Fruit fly (Drosophila melanogaster) whole organism, wandering third instar larva: ENCODE measurements around the gene CG34133.

Source experiments
- Abd-B ChIP-seq: fragments of >200 bp; optimal IDR thresholded peaks from 2 replicates; lab custom pipeline; 2017; ENCODE audit warnings: missing biosample characterization, missing genetic modification characterization
- CG32264 ChIP-seq: fragments of 200-800 bp; sonication (Bioruptor generic); optimal IDR thresholded peaks from 2 replicates; lab custom pipeline; 2016; ENCODE audit warnings: missing biosample characterization, missing genetic modification characterization
- CG9705 ChIP-seq: fragments of 200-800 bp; sonication (Bioruptor generic); optimal IDR thresholded peaks from 2 replicates; lab custom pipeline; 2018; ENCODE audit warnings: missing biosample characterization, mild to moderate bottlenecking, missing genetic modification characterization
- CrebA ChIP-seq: fragments of 200-800 bp; sonication (Bioruptor generic); optimal IDR thresholded peaks from 2 replicates; lab custom pipeline; 2016; ENCODE audit warnings: missing biosample characterization, mild to moderate bottlenecking, missing genetic modification characterization, borderline replicate concordance
- Dfd ChIP-seq: fragments of >200 bp; optimal IDR thresholded peaks from 2 replicates; lab custom pipeline; 2017; ENCODE audit warnings: missing biosample characterization, missing genetic modification characterization
- Dif ChIP-seq: fragments of 200-275, 200-300 bp; sonication (Bioruptor generic); optimal IDR thresholded peaks from 2 replicates; lab custom pipeline; 2018; ENCODE audit warnings: missing biosample characterization, missing genetic modification characterization; ENCODE audit not compliant: partially characterized antibody
- GATAd ChIP-seq: sonication (Bioruptor generic); optimal IDR thresholded peaks from 2 replicates; lab custom pipeline; 2016; ENCODE audit warnings: missing biosample characterization, missing genetic modification characterization
- HLH106 ChIP-seq: fragments of 200-800 bp; optimal IDR thresholded peaks from 3 replicates; lab custom pipeline; 2019; ENCODE audit warnings: missing biosample characterization, mild to moderate bottlenecking, missing genetic modification characterization, moderate library complexity
- Hnf4 ChIP-seq: fragments of 200-800 bp; sonication (Bioruptor generic); optimal IDR thresholded peaks from 2 replicates; lab custom pipeline; 2016; ENCODE audit warnings: missing biosample characterization, mild to moderate bottlenecking, missing genetic modification characterization
- Hr78 ChIP-seq: fragments of >200 bp; optimal IDR thresholded peaks from 2 replicates; lab custom pipeline; 2017; ENCODE audit warnings: missing biosample characterization, missing genetic modification characterization
- Hr83 ChIP-seq: fragments of 200-300 bp; sonication (Bioruptor generic); optimal IDR thresholded peaks from 2 replicates; lab custom pipeline; 2016; ENCODE audit warnings: missing biosample characterization, mild to moderate bottlenecking, missing genetic modification characterization, moderate library complexity; ENCODE audit not compliant: poor library complexity, severe bottlenecking
- Jra ChIP-seq: sonication (Bioruptor generic); optimal IDR thresholded peaks from 2 replicates; lab custom pipeline; 2016; ENCODE audit warnings: missing biosample characterization, missing genetic modification characterization
- Mio ChIP-seq: sonication (Bioruptor generic); optimal IDR thresholded peaks from 2 replicates; lab custom pipeline; 2016; ENCODE audit warnings: missing biosample characterization, missing genetic modification characterization
- Myc ChIP-seq: fragments of >200 bp; optimal IDR thresholded peaks from 2 replicates; lab custom pipeline; 2017
- N ChIP-seq: fragments of >200 bp; optimal IDR thresholded peaks from 2 replicates; lab custom pipeline; 2018; ENCODE audit warnings: missing biosample characterization, missing external identifiers, missing genetic modification characterization
- OdsH ChIP-seq: fragments of 200-800 bp; sonication (Bioruptor generic); optimal IDR thresholded peaks from 2 replicates; lab custom pipeline; 2016; ENCODE audit warnings: missing biosample characterization, mild to moderate bottlenecking, missing genetic modification characterization
- Rel ChIP-seq, 2 experiments: fragments of 200-800 bp; sonication (Bioruptor generic) in 1 of 2; optimal IDR thresholded peaks; 2 replicates in 1 of 2; 3 replicates in 1 of 2; lab custom pipeline; 2016 to 2019; ENCODE audit warnings: mild to moderate bottlenecking in 2 of 2, missing biosample characterization in 2 of 2, missing genetic modification characterization in 2 of 2, moderate library complexity in 1 of 2
- Sp1 ChIP-seq: fragments of 200-800 bp; sonication (Bioruptor generic); optimal IDR thresholded peaks from 3 replicates; lab custom pipeline; 2019; ENCODE audit warnings: missing biosample characterization, mild to moderate bottlenecking, missing genetic modification characterization, moderate library complexity
- Vsx2 ChIP-seq: fragments of 200-300, 225-300 bp; sonication (Bioruptor generic); optimal IDR thresholded peaks from 2 replicates; lab custom pipeline; 2018; ENCODE audit warnings: missing biosample characterization, missing genetic modification characterization; ENCODE audit not compliant: partially characterized antibody
- br ChIP-seq: fragments of 200-800 bp; sonication (Bioruptor generic); optimal IDR thresholded peaks from 2 replicates; lab custom pipeline; 2016; ENCODE audit warnings: missing biosample characterization, missing genetic modification characterization
- brk ChIP-seq: fragments of 200-800 bp; sonication (Bioruptor generic); optimal IDR thresholded peaks from 2 replicates; lab custom pipeline; 2016; ENCODE audit warnings: missing biosample characterization, mild to moderate bottlenecking, missing genetic modification characterization
- dl ChIP-seq, 2 experiments: fragments of 175-275, 200-275 bp in 1 of 2; fragments of 200-275 bp in 1 of 2; sonication (Bioruptor generic); optimal IDR thresholded peaks; lab custom pipeline; 2018; ENCODE audit warnings: mild to moderate bottlenecking in 2 of 2, missing biosample characterization in 2 of 2, missing genetic modification characterization in 2 of 2, moderate library complexity in 2 of 2; ENCODE audit not compliant: partially characterized antibody in 2 of 2, insufficient read depth in 1 of 2
- dmrt93B ChIP-seq: fragments of 200-800 bp; sonication (Bioruptor generic); optimal IDR thresholded peaks from 2 replicates; lab custom pipeline; 2018; ENCODE audit warnings: missing biosample characterization, mild to moderate bottlenecking, missing genetic modification characterization
- dsf ChIP-seq: sonication (Bioruptor generic); optimal IDR thresholded peaks from 2 replicates; lab custom pipeline; 2016; ENCODE audit warnings: missing biosample characterization, missing genetic modification characterization, borderline replicate concordance
- ey ChIP-seq: fragments of 200-800 bp; sonication (Bioruptor generic); optimal IDR thresholded peaks from 2 replicates; lab custom pipeline; 2016; ENCODE audit warnings: missing biosample characterization, missing genetic modification characterization
- foxo ChIP-seq, 2 experiments: fragments of 200-800 bp; sonication (Bioruptor generic); optimal IDR thresholded peaks; 2 replicates in 1 of 2; 3 replicates in 1 of 2; lab custom pipeline; 2016 to 2017; ENCODE audit warnings: missing biosample characterization in 2 of 2, missing genetic modification characterization in 2 of 2
- fru ChIP-seq: fragments of 200-800 bp; sonication (Bioruptor generic); optimal IDR thresholded peaks from 3 replicates; lab custom pipeline; 2016; ENCODE audit warnings: missing biosample characterization, mild to moderate bottlenecking, missing genetic modification characterization
- h ChIP-seq: fragments of 200-800 bp; sonication (Bioruptor generic); optimal IDR thresholded peaks from 3 replicates; lab custom pipeline; 2016; ENCODE audit warnings: missing biosample characterization, mild to moderate bottlenecking, missing genetic modification characterization
- jim ChIP-seq: fragments of 175-275, 200-325 bp; sonication (Bioruptor generic); optimal IDR thresholded peaks from 2 replicates; lab custom pipeline; 2016; ENCODE audit warnings: missing biosample characterization, mild to moderate bottlenecking, missing genetic modification characterization
- lola ChIP-seq: fragments of >200 bp; optimal IDR thresholded peaks from 2 replicates; lab custom pipeline; 2017; ENCODE audit warnings: missing biosample characterization, missing genetic modification characterization
- pan ChIP-seq: fragments of >200 bp; optimal IDR thresholded peaks from 2 replicates; lab custom pipeline; 2017
- psq ChIP-seq: fragments of 200-800 bp; sonication (Bioruptor generic); optimal IDR thresholded peaks from 3 replicates; lab custom pipeline; 2017; ENCODE audit warnings: missing biosample characterization, mild to moderate bottlenecking, missing genetic modification characterization, moderate library complexity
- rgr ChIP-seq: fragments of 200-800 bp; sonication (Bioruptor generic); optimal IDR thresholded peaks from 3 replicates; lab custom pipeline; 2016; ENCODE audit warnings: missing biosample characterization, mild to moderate bottlenecking, missing genetic modification characterization
- sage ChIP-seq: fragments of 200-800 bp; sonication (Bioruptor generic); optimal IDR thresholded peaks from 2 replicates; lab custom pipeline; 2016; ENCODE audit warnings: missing biosample characterization, mild to moderate bottlenecking, missing genetic modification characterization
- sv ChIP-seq: fragments of 200-800 bp; sonication (Bioruptor generic); optimal IDR thresholded peaks from 3 replicates; lab custom pipeline; 2016; ENCODE audit warnings: missing biosample characterization, missing genetic modification characterization
- tai ChIP-seq: sonication (Bioruptor generic); optimal IDR thresholded peaks from 2 replicates; lab custom pipeline; 2016; ENCODE audit warnings: missing biosample characterization, missing genetic modification characterization
- usp ChIP-seq: fragments of >200 bp; optimal IDR thresholded peaks from 2 replicates; lab custom pipeline; 2017; ENCODE audit warnings: missing biosample characterization, missing genetic modification characterization
- woc ChIP-seq: sonication (Bioruptor generic); optimal IDR thresholded peaks from 2 replicates; lab custom pipeline; 2016; ENCODE audit warnings: missing biosample characterization, mild to moderate bottlenecking, missing genetic modification characterization

Gene CG34133

dm6 chr3R:29859763-29860162 lies 9.4 kb upstream of the CG34133 start:
- TF ChIP-seq Dfd = no peak
- no peak for TF ChIP-seq psq (GFP tag; lab: Kevin White, UChicago)
- TF ChIP-seq GATAd (GFP tag; lab: Kevin White, UChicago) = no peak
- TF ChIP-seq Abd-B = no peak
- TF ChIP-seq sv (GFP tag; lab: Kevin White, UChicago) = no peak
- TF ChIP-seq brk = no peak
- no peak for TF ChIP-seq Myc (lab: Kevin White, UChicago)
- TF ChIP-seq Rel (GFP tag; optimal IDR thresholded peaks at IDR 0.05; lab: Kevin White, UChicago) = no peak
- peak; percentile 99 for TF ChIP-seq Rel (tag; optimal IDR thresholded peaks at IDR 0.05; lab: Kevin White, UChicago)
- TF ChIP-seq Vsx2 (GFP tag; lab: Kevin White, UChicago) = no peak
- TF ChIP-seq Hnf4 (GFP tag; lab: Kevin White, UChicago) = no peak
- peak; percentile 9 for TF ChIP-seq CG9705
- no peak for TF ChIP-seq lola (GFP tag; lab: Kevin White, UChicago)
- TF ChIP-seq pan (lab: Kevin White, UChicago) = no peak
- TF ChIP-seq Mio (GFP tag; lab: Kevin White, UChicago) = no peak
- no peak for TF ChIP-seq fru (GFP tag; lab: Kevin White, UChicago)
- TF ChIP-seq rgr (GFP tag; lab: Kevin White, UChicago) = no peak
- no peak for TF ChIP-seq Sp1
- no peak for TF ChIP-seq Hr83
- TF ChIP-seq dl (GFP tag; optimal IDR thresholded peaks at IDR 0.05; lab: Kevin White, UChicago; ENCODE audit: insufficient read depth in 1 of 2, partially characterized antibody in 2 of 2) = no peak
- TF ChIP-seq ey (GFP tag; lab: Kevin White, UChicago) = peak; percentile 22
- no peak for TF ChIP-seq Dif
- TF ChIP-seq HLH106 (tag; lab: Kevin White, UChicago) = peak; percentile 45
- no peak for TF ChIP-seq jim
- no peak for TF ChIP-seq sage
- no peak for TF ChIP-seq woc (GFP tag; lab: Kevin White, UChicago)
- no peak for TF ChIP-seq OdsH (GFP tag; lab: Kevin White, UChicago)
- TF ChIP-seq dsf (GFP tag; lab: Kevin White, UChicago) = no peak
- TF ChIP-seq foxo (GFP tag; optimal IDR thresholded peaks at IDR 0.05; lab: Kevin White, UChicago) = peak in 1 of 2 experiments; percentile 43

- TF ChIP-seq h (peak; percentile 47), dmrt93B (GFP tag; lab: Kevin White, UChicago) (no peak), GATAd (GFP tag; lab: Kevin White, UChicago) (no peak), Dif (no peak), Sp1 (peak; percentile 61), CrebA (GFP tag; lab: Kevin White, UChicago) (no peak), rgr (GFP tag; lab: Kevin White, UChicago) (peak; percentile 64), sv (GFP tag; lab: Kevin White, UChicago) (peak; percentile 26), woc (GFP tag; lab: Kevin White, UChicago) (no peak), ey (GFP tag; lab: Kevin White, UChicago) (peak; percentile 27), fru (GFP tag; lab: Kevin White, UChicago) (no peak), Hr83 (no peak), HLH106 (tag; lab: Kevin White, UChicago) (peak; percentile 58), tai (GFP tag; lab: Kevin White, UChicago) (no peak), Myc (lab: Kevin White, UChicago) (peak; percentile 76), N (GFP tag; lab: Kevin White, UChicago) (no peak), Abd-B (no peak), pan (lab: Kevin White, UChicago) (no peak), Hnf4 (GFP tag; lab: Kevin White, UChicago) (no peak), OdsH (GFP tag; lab: Kevin White, UChicago) (peak; percentile 63), Jra (no peak), CG32264 (GFP tag; lab: Kevin White, UChicago) (no peak), sage (no peak), psq (GFP tag; lab: Kevin White, UChicago) (peak; percentile 44), Dfd (no peak), foxo (GFP tag; optimal IDR thresholded peaks at IDR 0.05; lab: Kevin White, UChicago) (peak in 1 of 2 experiments; percentile 60), Hr78 (GFP tag; lab: Kevin White, UChicago) (no peak), dsf (GFP tag; lab: Kevin White, UChicago) (no peak), lola (GFP tag; lab: Kevin White, UChicago) (no peak), dl (GFP tag; optimal IDR thresholded peaks at IDR 0.05; lab: Kevin White, UChicago; ENCODE audit: insufficient read depth in 1 of 2, partially characterized antibody in 2 of 2) (no peak), usp (GFP tag; lab: Kevin White, UChicago) (no peak), Vsx2 (GFP tag; lab: Kevin White, UChicago) (no peak), Rel (GFP tag; optimal IDR thresholded peaks at IDR 0.05; lab: Kevin White, UChicago) (no peak), Rel (tag; optimal IDR thresholded peaks at IDR 0.05; lab: Kevin White, UChicago) (peak; percentile 30), brk (no peak), br (GFP tag; lab: Kevin White, UChicago) (peak; percentile 26), CG9705 (peak; percentile 75)
Observed at dm6 chr3R:29861432-29862249, 7.5 kb upstream of the CG34133 start, which contains the start of the genes CG15514 and RpS8. Gene CG15514 (minus strand): TSS chr3R:29861494. Gene RpS8 (plus strand): TSS chr3R:29861582.
